Worm (Caenorhabditis elegans): Measurements from ENCODE around the gene vps-29.

ce11 chrIII:10101352-10101751 is 11.5 kb downstream of the vps-29 start, which contains the start of gene kel-10:
- TF ChIP-seq W03F9.2 (tag; optimal IDR thresholded peaks at IDR 0.05), result no peak
- TF ChIP-seq him-1 (tag; optimal IDR thresholded peaks at IDR 0.05), result no peak
